Fruit fly (Drosophila melanogaster) whole organism, embryonic: Measurements from ENCODE around the gene CG42525.

Source experiments
- Adf1 ChIP-seq: fragments of 200-800 bp; sonication (Bioruptor generic); IDR thresholded peaks from 2 replicates; pipeline ENCODE4 v1.3.6; 2022; ENCODE audit warnings: missing biosample characterization, missing genetic modification characterization
- Atf6 ChIP-seq: fragments of 200-800 bp; sonication (Bioruptor generic); IDR thresholded peaks from 2 replicates; pipeline ENCODE4 v1.3.6; 2022; ENCODE audit warnings: missing biosample characterization, missing genetic modification characterization
- B-H2 ChIP-seq: fragments of 200-800 bp; sonication (Bioruptor generic); optimal IDR thresholded peaks from 2 replicates; lab custom pipeline; 2018; ENCODE audit warnings: missing biosample characterization, mild to moderate bottlenecking, missing genetic modification characterization
- BEAF-32 ChIP-seq: fragments of 200-800 bp; sonication (Bioruptor generic); optimal IDR thresholded peaks from 3 replicates; lab custom pipeline; 2017; ENCODE audit warnings: missing biosample characterization, missing genetic modification characterization, mild to moderate bottlenecking, moderate library complexity, missing genetic modification reagents
- CG12155 ChIP-seq: fragments of 200-800 bp; sonication (Bioruptor generic); optimal IDR thresholded peaks from 3 replicates; lab custom pipeline; 2016; ENCODE audit warnings: missing biosample characterization, missing genetic modification characterization
- CG12219 ChIP-seq: fragments of 200-800 bp; sonication (Bioruptor generic); optimal IDR thresholded peaks from 3 replicates; lab custom pipeline; 2018; ENCODE audit warnings: missing biosample characterization, mild to moderate bottlenecking, missing genetic modification characterization
- CG14050 ChIP-seq: fragments of 200-800 bp; sonication (Bioruptor generic); IDR thresholded peaks from 3 replicates; pipeline ENCODE4 v1.3.6; 2022; ENCODE audit warnings: missing biosample characterization, missing genetic modification characterization
- CG15073 ChIP-seq: fragments of 200-800 bp; sonication (Bioruptor generic); optimal IDR thresholded peaks from 2 replicates; lab custom pipeline; 2016; ENCODE audit warnings: missing biosample characterization, missing genetic modification characterization
- CG16815 ChIP-seq: fragments of 200-800 bp; sonication (Bioruptor generic); optimal IDR thresholded peaks from 3 replicates; lab custom pipeline; 2017; ENCODE audit warnings: missing biosample characterization, mild to moderate bottlenecking, missing genetic modification characterization
- CG17385 ChIP-seq: fragments of 200-800 bp; sonication (Bioruptor generic); optimal IDR thresholded peaks from 3 replicates; lab custom pipeline; 2018; ENCODE audit warnings: missing biosample characterization, mild to moderate bottlenecking, missing genetic modification characterization
- CG17912 ChIP-seq: fragments of 200-800 bp; sonication (Bioruptor generic); optimal IDR thresholded peaks from 2 replicates; lab custom pipeline; 2018; ENCODE audit warnings: missing biosample characterization, mild to moderate bottlenecking, missing genetic modification characterization
- CG18011 ChIP-seq: fragments of 200-800 bp; sonication (Bioruptor generic); optimal IDR thresholded peaks from 2 replicates; lab custom pipeline; 2017; ENCODE audit warnings: missing biosample characterization, missing genetic modification characterization, mild to moderate bottlenecking, moderate library complexity, missing genotype
- CG1832 ChIP-seq: fragments of 200-800 bp; sonication (Bioruptor generic); optimal IDR thresholded peaks from 2 replicates; lab custom pipeline; 2017; ENCODE audit warnings: missing biosample characterization, mild to moderate bottlenecking, missing genetic modification characterization, inconsistent platforms
- CG2202 ChIP-seq: fragments of 200-800 bp; sonication (Bioruptor generic); optimal IDR thresholded peaks from 2 replicates; lab custom pipeline; 2018; ENCODE audit warnings: missing biosample characterization, mild to moderate bottlenecking, missing genetic modification characterization
- CG32532 ChIP-seq: fragments of 200-800 bp; sonication (Bioruptor generic); IDR thresholded peaks from 2 replicates; pipeline ENCODE4 v1.3.6; 2022; ENCODE audit warnings: missing biosample characterization, missing genetic modification characterization
- CG7987 ChIP-seq: fragments of 200-800 bp; sonication (Bioruptor generic); optimal IDR thresholded peaks from 2 replicates; lab custom pipeline; 2018; ENCODE audit warnings: missing biosample characterization, mild to moderate bottlenecking, missing genetic modification characterization, moderate library complexity
- Camta ChIP-seq: fragments of 200-800 bp; sonication (Bioruptor generic); optimal IDR thresholded peaks from 2 replicates; lab custom pipeline; 2016; ENCODE audit warnings: missing biosample characterization, missing genetic modification characterization
- Dek ChIP-seq: fragments of 200-800 bp; sonication (Bioruptor generic); optimal IDR thresholded peaks from 3 replicates; lab custom pipeline; 2019; ENCODE audit warnings: missing biosample characterization, mild to moderate bottlenecking, missing genetic modification characterization, moderate library complexity
- Drgx ChIP-seq: fragments of 200-800 bp; sonication (Bioruptor generic); IDR thresholded peaks from 2 replicates; pipeline ENCODE4 v1.3.6; 2022; ENCODE audit warnings: missing biosample characterization, missing genetic modification characterization
- ERR ChIP-seq: fragments of 200-800 bp; sonication (Bioruptor generic); optimal IDR thresholded peaks from 2 replicates; lab custom pipeline; 2016; ENCODE audit warnings: missing biosample characterization, missing genetic modification characterization
- GATAe ChIP-seq: fragments of 200-800 bp; sonication (Bioruptor generic); conservative IDR thresholded peaks from 2 replicates; pipeline ENCODE4 v1.3.6; 2022; ENCODE audit warnings: missing biosample characterization, missing genetic modification characterization
- H15 ChIP-seq: fragments of 200-800 bp; sonication (Bioruptor generic); IDR thresholded peaks from 3 replicates; pipeline ENCODE4 v1.3.6; 2022; ENCODE audit warnings: missing biosample characterization, missing genetic modification characterization
- HLH4C ChIP-seq: fragments of 200-800 bp; sonication (Bioruptor generic); IDR thresholded peaks from 3 replicates; pipeline ENCODE4 v1.3.6; 2022; ENCODE audit warnings: missing biosample characterization, missing genetic modification characterization; ENCODE audit not compliant: partially characterized antibody
- NfI ChIP-seq: fragments of 200-800 bp; sonication (Bioruptor generic); optimal IDR thresholded peaks from 3 replicates; lab custom pipeline; 2018; ENCODE audit warnings: missing biosample characterization, mild to moderate bottlenecking, missing genetic modification characterization, moderate library complexity
- Optix ChIP-seq: fragments of 200-800 bp; sonication (Bioruptor generic); IDR thresholded peaks from 3 replicates; pipeline ENCODE4 v1.3.6; 2022; ENCODE audit warnings: missing biosample characterization, missing genetic modification characterization
- Sox102F ChIP-seq: fragments of 200-800 bp; sonication (Bioruptor generic); optimal IDR thresholded peaks from 2 replicates; lab custom pipeline; 2018; ENCODE audit warnings: missing biosample characterization, mild to moderate bottlenecking, missing genetic modification characterization, moderate library complexity
- Sry-β ChIP-seq: fragments of 200-800 bp; sonication (Bioruptor generic); optimal IDR thresholded peaks from 2 replicates; lab custom pipeline; 2018; ENCODE audit warnings: missing biosample characterization, mild to moderate bottlenecking, missing genetic modification characterization, moderate library complexity
- Usf ChIP-seq: fragments of 200-800 bp; sonication (Bioruptor generic); optimal IDR thresholded peaks from 2 replicates; lab custom pipeline; 2017; ENCODE audit warnings: missing genotype, missing biosample characterization, missing genetic modification characterization
- al ChIP-seq: fragments of 200-800 bp; sonication (Bioruptor generic); IDR thresholded peaks from 2 replicates; pipeline ENCODE4 v1.3.6; 2022; ENCODE audit warnings: missing biosample characterization, missing genetic modification characterization
- chn ChIP-seq: fragments of 200-800 bp; sonication (Bioruptor generic); optimal IDR thresholded peaks from 2 replicates; lab custom pipeline; 2016; ENCODE audit warnings: missing biosample characterization, missing genetic modification characterization
- ci ChIP-seq: fragments of 200-800 bp; sonication (Bioruptor generic); IDR thresholded peaks from 3 replicates; pipeline ENCODE4 v1.3.6; 2022; ENCODE audit warnings: missing biosample characterization, missing genetic modification characterization
- cwo ChIP-seq: fragments of 200-800 bp; sonication (Bioruptor generic); optimal IDR thresholded peaks from 3 replicates; lab custom pipeline; 2017; ENCODE audit warnings: missing biosample characterization, missing genetic modification characterization, mild to moderate bottlenecking, moderate library complexity, missing genetic modification reagents
- emc ChIP-seq: fragments of 200-800 bp; sonication (Bioruptor generic); optimal IDR thresholded peaks from 2 replicates; lab custom pipeline; 2016; ENCODE audit warnings: missing biosample characterization, missing genetic modification characterization
- esg ChIP-seq: fragments of 200-800 bp; sonication (Bioruptor generic); conservative IDR thresholded peaks from 2 replicates; pipeline ENCODE4 v1.3.6; 2022; ENCODE audit warnings: missing biosample characterization, missing genetic modification characterization
- eyg ChIP-seq: fragments of 200-800 bp; sonication (Bioruptor generic); optimal IDR thresholded peaks from 3 replicates; lab custom pipeline; 2016; ENCODE audit warnings: missing biosample characterization, missing genetic modification characterization
- gem ChIP-seq: fragments of 200-800 bp; sonication (Bioruptor generic); optimal IDR thresholded peaks from 2 replicates; lab custom pipeline; 2019; ENCODE audit warnings: missing biosample characterization, mild to moderate bottlenecking, missing genetic modification characterization, moderate library complexity
- gsb-n ChIP-seq: fragments of 200-800 bp; sonication (Bioruptor generic); optimal IDR thresholded peaks from 3 replicates; lab custom pipeline; 2018; ENCODE audit warnings: missing biosample characterization, mild to moderate bottlenecking, missing genetic modification characterization
- odd ChIP-seq: fragments of 200-800 bp; sonication (Bioruptor generic); optimal IDR thresholded peaks from 2 replicates; lab custom pipeline; 2017; ENCODE audit warnings: missing biosample characterization, mild to moderate bottlenecking, missing genetic modification characterization
- onecut ChIP-seq: fragments of 200-800 bp; sonication (Bioruptor generic); IDR thresholded peaks from 2 replicates; pipeline ENCODE4 v1.3.6; 2022; ENCODE audit warnings: missing biosample characterization, missing genetic modification characterization
- pzg ChIP-seq: fragments of 200-800 bp; sonication (Bioruptor generic); optimal IDR thresholded peaks from 3 replicates; lab custom pipeline; 2018; ENCODE audit warnings: missing biosample characterization, mild to moderate bottlenecking, missing genetic modification characterization, moderate library complexity
- sc ChIP-seq, 3 experiments: fragments of >200 bp in 2 of 3; fragments of 200-800 bp in 1 of 3; sonication (Bioruptor generic) in 1 of 3; optimal IDR thresholded peaks; 2 replicates in 2 of 3; 3 replicates in 1 of 3; lab custom pipeline; 2017; ENCODE audit warnings: mild to moderate bottlenecking in 1 of 3, missing biosample characterization in 1 of 3, missing genetic modification characterization in 1 of 3, missing genetic modification reagents in 1 of 3
- sens ChIP-seq: fragments of 200-800 bp; sonication (Bioruptor generic); peaks from one replicate; lab custom pipeline; 2016; ENCODE audit warnings: missing biosample characterization, missing genetic modification characterization
- slou ChIP-seq: fragments of 200-800 bp; sonication (Bioruptor generic); optimal IDR thresholded peaks from 3 replicates; lab custom pipeline; 2016; ENCODE audit warnings: missing biosample characterization, missing genetic modification characterization
- sqz ChIP-seq: fragments of 200-800 bp; sonication (Bioruptor generic); optimal IDR thresholded peaks from 3 replicates; lab custom pipeline; 2018; ENCODE audit warnings: missing biosample characterization, mild to moderate bottlenecking, missing genetic modification characterization
- unc-4 ChIP-seq: fragments of 200-800 bp; sonication (Bioruptor generic); IDR thresholded peaks from 2 replicates; pipeline ENCODE4 v1.3.6; 2022; ENCODE audit warnings: missing biosample characterization, missing genetic modification characterization; ENCODE audit not compliant: partially characterized antibody
- unpg ChIP-seq: fragments of 200-800 bp; sonication (Bioruptor generic); optimal IDR thresholded peaks from 3 replicates; lab custom pipeline; 2018; ENCODE audit warnings: missing biosample characterization, mild to moderate bottlenecking, missing genetic modification characterization, moderate library complexity
- yki ChIP-seq: fragments of >200 bp; optimal IDR thresholded peaks from 3 replicates; lab custom pipeline; 2018
- z ChIP-seq: fragments of 200-800 bp; sonication (Bioruptor generic); IDR thresholded peaks from 3 replicates; pipeline ENCODE4 v1.3.6; 2022; ENCODE audit warnings: missing biosample characterization, missing genetic modification characterization
- zen2 ChIP-seq: fragments of 200-800 bp; sonication (Bioruptor generic); IDR thresholded peaks from 3 replicates; pipeline ENCODE4 v1.3.6; 2022; ENCODE audit warnings: missing biosample characterization, missing genetic modification characterization; ENCODE audit not compliant: partially characterized antibody

The CG42525 gene

DNA sequence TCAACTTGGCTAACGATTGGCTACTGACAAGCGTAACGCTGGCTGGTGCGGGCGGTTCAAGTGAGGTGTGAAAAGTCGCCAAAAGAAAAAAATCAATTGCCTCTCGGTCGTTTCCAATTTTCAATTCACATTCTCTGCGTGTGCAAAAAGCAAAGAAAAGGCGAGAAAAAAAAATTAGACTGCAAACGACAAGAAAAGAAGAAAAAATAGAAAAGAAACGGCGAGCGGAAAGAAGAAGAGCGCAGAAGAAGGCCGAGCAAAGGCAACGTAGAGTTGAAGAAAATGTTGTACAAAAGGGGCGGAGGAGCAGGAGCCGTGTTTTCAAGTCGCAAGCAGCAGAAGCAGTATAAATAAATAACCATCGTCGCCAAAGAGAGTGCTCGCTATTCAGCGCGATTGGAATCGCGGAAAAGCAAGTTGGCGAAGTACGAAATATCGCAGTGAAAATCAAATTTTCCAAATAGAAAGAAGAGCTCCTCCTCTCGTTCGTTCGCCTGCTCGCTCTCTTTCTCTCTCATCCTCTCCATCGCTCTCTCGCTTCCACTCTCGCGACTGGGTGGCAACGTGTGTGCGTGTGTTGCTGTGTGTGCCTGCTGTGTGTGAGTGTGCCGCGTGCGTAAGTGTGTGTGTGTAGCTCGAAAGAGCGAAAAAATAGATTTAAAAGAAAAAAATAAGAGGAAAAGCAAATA, 36.4 kb upstream of the CG42525 start:
- TF ChIP-seq Optix (GFP tag; lab: Robert Waterston, UW) (no peak), CG17385 (GFP tag; lab: Kevin White, UChicago) (peak; percentile 90), Sry-β (no peak), HLH4C (GFP tag; lab: Robert Waterston, UW) (no peak; the same call in 2 of the 3 replicates), sc (optimal IDR thresholded peaks at IDR 0.05; lab: Kevin White, UChicago) (no peak), sc (GFP tag; optimal IDR thresholded peaks at IDR 0.05; lab: Kevin White, UChicago) (no peak), ERR (no peak), CG14050 (GFP tag; lab: Robert Waterston, UW) (no peak), CG12219 (GFP tag; lab: Kevin White, UChicago) (peak; percentile 57), emc (GFP tag; lab: Kevin White, UChicago) (no peak), CG2202 (no peak), sqz (GFP tag; lab: Kevin White, UChicago) (no peak), gem (tag; lab: Kevin White, UChicago) (no peak), ci (GFP tag; lab: Robert Waterston, UW) (no peak), z (GFP tag; lab: Robert Waterston, UW) (no peak), unpg (no peak), BEAF-32 (GFP tag; lab: Kevin White, UChicago) (no peak), NfI (peak; percentile 6), cwo (no peak), CG17912 (GFP tag; lab: Kevin White, UChicago) (no peak), Camta (no peak), Adf1 (GFP tag; lab: Robert Waterston, UW) (peak; percentile 32; the same call in 1 of the 2 replicates), al (GFP tag; lab: Robert Waterston, UW) (no peak), Drgx (GFP tag; lab: Robert Waterston, UW) (0 out of 2 replicates have a peak, but pooled peaks have one; percentile 11), slou (GFP tag; lab: Kevin White, UChicago) (no peak), esg (GFP tag; lab: Robert Waterston, UW) (no peak), Sox102F (GFP tag; lab: Kevin White, UChicago) (no peak), Atf6 (peak; percentile 50; the same call in 1 of the 2 replicates), H15 (GFP tag; lab: Robert Waterston, UW) (no peak), CG16815 (no peak), chn (GFP tag; lab: Kevin White, UChicago) (peak; percentile 26), yki (lab: Kevin White, UChicago) (no peak), CG1832 (GFP tag; lab: Kevin White, UChicago) (peak; percentile 87), GATAe (GFP tag; lab: Robert Waterston, UW) (no peak), sens (GFP tag; lab: Kevin White, UChicago) (peak; percentile 10), pzg (GFP tag; lab: Kevin White, UChicago) (peak; percentile 7), onecut (GFP tag; lab: Robert Waterston, UW) (peak; percentile 6; the same call in 1 of the 2 replicates), odd (no peak), CG15073 (GFP tag; lab: Kevin White, UChicago) (no peak), gsb-n (tag; lab: Kevin White, UChicago) (no peak), eyg (no peak), Usf (GFP tag; lab: Kevin White, UChicago) (no peak), CG12155 (GFP tag; lab: Kevin White, UChicago) (peak; percentile 19), unc-4 (GFP tag; lab: Robert Waterston, UW) (0 out of 2 replicates have a peak, but pooled peaks have one; percentile 21), CG32532 (GFP tag; lab: Robert Waterston, UW) (peak; percentile 55; the same call in 1 of the 2 replicates), B-H2 (GFP tag; lab: Kevin White, UChicago) (peak; percentile 14), CG18011 (GFP tag; lab: Kevin White, UChicago) (no peak), zen2 (0 out of 3 replicates have a peak, but pooled peaks have one; percentile 15), Dek (no peak), CG7987 (GFP tag; lab: Kevin White, UChicago) (peak; percentile 54)
